Worm (Caenorhabditis elegans): ENCODE data around the gene kcc-1.

- no peak for TF ChIP-seq elt-4 (tag; optimal IDR thresholded peaks at IDR 0.05)
- TF ChIP-seq pha-4 (tag; optimal IDR thresholded peaks at IDR 0.05), result no peak
- TF ChIP-seq ceh-45 (GFP tag; IDR thresholded peaks at IDR 0.05), result no peak
- no peak for TF ChIP-seq zip-5 (tag; optimal IDR thresholded peaks at IDR 0.05)
- no peak for TF ChIP-seq rnt-1 (tag; optimal IDR thresholded peaks at IDR 0.05)
- no peak for TF ChIP-seq dmd-4 (tag; optimal IDR thresholded peaks at IDR 0.05; ENCODE audit: borderline replicate concordance)
- no peak for TF ChIP-seq tbx-2 (tag; optimal IDR thresholded peaks at IDR 0.05)
- TF ChIP-seq ceh-31 (tag; optimal IDR thresholded peaks at IDR 0.05), result no peak
- no peak for TF ChIP-seq dve-1 (tag; optimal IDR thresholded peaks at IDR 0.05)
- no peak for TF ChIP-seq K09A11.1 (tag; optimal IDR thresholded peaks at IDR 0.05; ENCODE audit: insufficient read depth)
- TF ChIP-seq hlh-13 (GFP tag; optimal IDR thresholded peaks at IDR 0.05), result no peak
- no peak for TF ChIP-seq nhr-11 (tag; optimal IDR thresholded peaks at IDR 0.05)
- no peak for TF ChIP-seq unc-55 (GFP tag; optimal IDR thresholded peaks at IDR 0.05)
- no peak for TF ChIP-seq fax-1 (tag; optimal IDR thresholded peaks at IDR 0.05)
These were observed 34.5 kb downstream of the kcc-1 start for ce11 chrIV:7240564-7240963.

Data from whole organism, late embryonic.